Worm (Caenorhabditis elegans) whole organism, L1 larva: ENCODE results near the gene F48E3.9.

ENCODE experiments used
- ceh-82 ChIP-seq, 3 experiments: fragments of 150-350 bp in 1 of 3; sonication (generic microtip) in 2 of 3; optimal IDR thresholded peaks; 2 replicates each; lab custom pipeline; 2014 to 2017; ENCODE audit warnings: missing biosample characterization in 3 of 3, missing genetic modification characterization in 3 of 3
- dpl-1 ChIP-seq, 3 experiments: fragments of 150-350 bp in 2 of 3; sonication (generic microtip) in 1 of 3; optimal IDR thresholded peaks; 2 replicates each; lab custom pipeline; 2014 to 2017; ENCODE audit warnings: missing biosample characterization in 3 of 3, missing genetic modification characterization in 3 of 3, missing genetic modification reagents in 3 of 3
- lin-13 ChIP-seq: fragments of 150-350 bp; optimal IDR thresholded peaks from 2 replicates; lab custom pipeline; 2014; ENCODE audit warnings: missing biosample characterization, missing genetic modification reagents, missing genetic modification characterization
- lin-35 ChIP-seq, 2 experiments: fragments of 150-350 bp; optimal IDR thresholded peaks; 2 replicates each; lab custom pipeline; 2014; ENCODE audit warnings: missing biosample characterization in 2 of 2, missing genetic modification characterization in 2 of 2, missing genetic modification reagents in 2 of 2
- lir-3 ChIP-seq: sonication (generic microtip); optimal IDR thresholded peaks from 2 replicates; lab custom pipeline; 2016; ENCODE audit warnings: mild to moderate bottlenecking, missing genetic modification characterization, moderate library complexity, missing compliant biosample characterization; ENCODE audit not compliant: poor library complexity
- pqm-1 ChIP-seq: sonication (generic microtip); optimal IDR thresholded peaks from 3 replicates; lab custom pipeline; 2017; ENCODE audit warnings: missing biosample characterization, missing genetic modification characterization
- snu-23 ChIP-seq: sonication (generic microtip); optimal IDR thresholded peaks from 2 replicates; lab custom pipeline; 2016; ENCODE audit warnings: missing genetic modification characterization, missing compliant biosample characterization
- unc-130 ChIP-seq: fragments of 150-350 bp; optimal IDR thresholded peaks from 2 replicates; lab custom pipeline; 2017; ENCODE audit warnings: missing biosample characterization, missing genetic modification characterization, inconsistent platforms
- zag-1 ChIP-seq: fragments of 150-350 bp; optimal IDR thresholded peaks from 2 replicates; lab custom pipeline; 2014; ENCODE audit warnings: missing biosample characterization, missing genetic modification characterization
- ztf-4 ChIP-seq: fragments of 150-350 bp; optimal IDR thresholded peaks from 2 replicates; lab custom pipeline; 2014; ENCODE audit warnings: missing biosample characterization, missing genetic modification characterization

DNA sequence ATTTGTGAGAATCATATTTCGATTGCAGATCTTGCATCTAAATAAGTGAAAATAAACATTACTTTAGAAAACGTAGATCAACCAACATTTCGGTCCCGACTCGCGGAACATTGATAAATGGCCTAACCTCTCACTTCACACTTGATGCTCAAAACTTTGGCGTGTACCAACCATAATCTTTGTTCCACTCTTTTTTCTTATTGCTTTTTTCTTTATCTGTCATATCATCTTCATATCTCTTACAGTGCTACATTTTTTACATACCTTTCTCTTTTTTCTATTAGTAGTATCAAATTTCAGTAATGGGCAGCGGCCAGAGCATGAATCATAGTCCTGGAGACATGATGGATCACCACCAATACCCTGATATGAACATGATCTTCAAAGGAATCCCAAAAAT, 44.4 kb downstream of the F48E3.9 start, which contains the start of gene F46C8.3:
- TF ChIP-seq lin-35 (GFP tag; optimal IDR thresholded peaks at IDR 0.05; lab: Kevin White, UChicago) (no peak), dpl-1 (GFP tag; optimal IDR thresholded peaks at IDR 0.05; lab: Kevin White, UChicago) (no peak), pqm-1 (no peak), ceh-82 (tag; optimal IDR thresholded peaks at IDR 0.05; lab: Kevin White, UChicago) (no peak), zag-1 (tag; lab: Kevin White, UChicago) (no peak), snu-23 (no peak), lin-13 (GFP tag; lab: Kevin White, UChicago) (no peak), lir-3 (no peak), ztf-4 (tag; lab: Kevin White, UChicago) (no peak), unc-130 (tag; lab: Kevin White, UChicago) (no peak)
